Worm (Caenorhabditis elegans) whole organism, L4 larva: ENCODE results near the gene Y53G8AR.9.

Source experiments
- egl-43 ChIP-seq: fragments of 200-800 bp; sonication (Bioruptor generic); IDR thresholded peaks from 2 replicates; pipeline ENCODE4 v1.3.6; 2022; ENCODE audit warnings: missing genetic modification reagents, missing genetic modification characterization, missing compliant biosample characterization
- nhr-48 ChIP-seq: sonication (generic microtip); optimal IDR thresholded peaks from 2 replicates; lab custom pipeline; 2016; ENCODE audit warnings: mild to moderate bottlenecking, missing genetic modification characterization, missing compliant biosample characterization

DNA sequence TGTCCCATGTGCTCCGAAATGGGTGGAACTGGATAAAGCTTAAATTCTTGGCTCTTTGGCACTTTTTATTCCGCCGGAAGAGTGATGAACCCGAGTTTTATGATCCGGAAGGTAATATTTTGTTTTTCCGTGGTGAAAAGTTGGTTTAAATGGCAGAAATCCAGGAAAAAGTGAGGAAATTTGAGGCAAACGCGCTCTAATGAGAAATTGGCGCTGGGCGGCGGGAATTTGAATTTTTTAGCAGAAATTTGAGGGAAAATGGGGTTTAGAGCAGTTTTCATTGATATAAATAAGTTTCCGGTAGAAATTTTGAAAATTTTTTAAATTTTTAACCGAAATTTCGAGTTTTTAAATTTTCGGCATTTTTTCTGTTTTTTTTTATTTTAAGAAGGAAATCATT lies 9.4 kb downstream of the Y53G8AR.9 start:
- TF ChIP-seq egl-43 (GFP tag; lab: Robert Waterston, UW): no peak
- TF ChIP-seq nhr-48 (tag; lab: Kevin White, UChicago): no peak
